Fruit fly (Drosophila melanogaster) whole organism, embryonic: ENCODE results near the gene CG13676.

ENCODE experiments used
- CG10959 ChIP-seq: fragments of 200-800 bp; sonication (Bioruptor generic); IDR thresholded peaks from 2 replicates; pipeline ENCODE4 v1.3.6; 2022; ENCODE audit warnings: missing biosample characterization, missing genetic modification characterization
- CG12391 ChIP-seq: fragments of 200-800 bp; sonication (Bioruptor generic); optimal IDR thresholded peaks from 3 replicates; lab custom pipeline; 2018; ENCODE audit warnings: missing biosample characterization, mild to moderate bottlenecking, missing genetic modification characterization, moderate library complexity
- CG13894 ChIP-seq: fragments of 200-800 bp; sonication (Bioruptor generic); optimal IDR thresholded peaks from 3 replicates; lab custom pipeline; 2018; ENCODE audit warnings: missing biosample characterization, mild to moderate bottlenecking, missing genetic modification characterization, moderate library complexity
- CG14965 ChIP-seq: fragments of 200-800 bp; sonication (Bioruptor generic); optimal IDR thresholded peaks from 2 replicates; lab custom pipeline; 2016; ENCODE audit warnings: missing biosample characterization, missing genetic modification characterization, borderline replicate concordance
- CG1647 ChIP-seq: fragments of 200-800 bp; sonication (Bioruptor generic); optimal IDR thresholded peaks from 3 replicates; lab custom pipeline; 2016; ENCODE audit warnings: missing biosample characterization, missing genetic modification characterization
- CG17912 ChIP-seq: fragments of 200-800 bp; sonication (Bioruptor generic); optimal IDR thresholded peaks from 2 replicates; lab custom pipeline; 2018; ENCODE audit warnings: missing biosample characterization, mild to moderate bottlenecking, missing genetic modification characterization
- CG2120 ChIP-seq: fragments of 200-800 bp; sonication (Bioruptor generic); optimal IDR thresholded peaks from 3 replicates; lab custom pipeline; 2016; ENCODE audit warnings: missing biosample characterization, missing genetic modification characterization
- CG30431 ChIP-seq: fragments of 200-800 bp; sonication (Bioruptor generic); optimal IDR thresholded peaks from 2 replicates; lab custom pipeline; 2017; ENCODE audit warnings: missing biosample characterization, missing genetic modification characterization
- CG3065 ChIP-seq: fragments of 200-800 bp; sonication (Bioruptor generic); optimal IDR thresholded peaks from 2 replicates; lab custom pipeline; 2016; ENCODE audit warnings: missing biosample characterization, missing genetic modification characterization
- CG33213 ChIP-seq: fragments of 200-800 bp; sonication (Bioruptor generic); optimal IDR thresholded peaks from 3 replicates; lab custom pipeline; 2016; ENCODE audit warnings: missing biosample characterization, missing genetic modification characterization
- CG34376 ChIP-seq: fragments of 200-800 bp; sonication (Bioruptor generic); optimal IDR thresholded peaks from 2 replicates; lab custom pipeline; 2018; ENCODE audit warnings: missing biosample characterization, mild to moderate bottlenecking, missing genetic modification characterization
- CG42726 ChIP-seq: fragments of 200-800 bp; sonication (Bioruptor generic); IDR thresholded peaks from 2 replicates; pipeline ENCODE4 v1.3.6; 2022; ENCODE audit warnings: missing biosample characterization, missing genetic modification characterization; ENCODE audit not compliant: partially characterized antibody
- CG6654 ChIP-seq: fragments of 200-800 bp; sonication (Bioruptor generic); optimal IDR thresholded peaks from 2 replicates; lab custom pipeline; 2017; ENCODE audit warnings: missing biosample characterization, mild to moderate bottlenecking, missing genetic modification characterization
- CG6791 ChIP-seq: fragments of 200-800 bp; sonication (Bioruptor generic); IDR thresholded peaks from 3 replicates; pipeline ENCODE4 v1.3.6; 2022; ENCODE audit warnings: missing biosample characterization, missing genetic modification characterization; ENCODE audit not compliant: partially characterized antibody
- CG7271 ChIP-seq: fragments of 200-800 bp; sonication (Bioruptor generic); optimal IDR thresholded peaks from 2 replicates; lab custom pipeline; 2018; ENCODE audit warnings: missing biosample characterization, mild to moderate bottlenecking, missing genetic modification characterization, moderate library complexity
- CG8924 ChIP-seq: fragments of 200-800 bp; optimal IDR thresholded peaks from 3 replicates; lab custom pipeline; 2019; ENCODE audit warnings: missing biosample characterization, mild to moderate bottlenecking, missing genetic modification characterization, moderate library complexity
- CrebB ChIP-seq: fragments of 200-800 bp; sonication (Bioruptor generic); optimal IDR thresholded peaks from 3 replicates; lab custom pipeline; 2018; ENCODE audit warnings: missing biosample characterization, mild to moderate bottlenecking, missing genetic modification characterization
- Dbx ChIP-seq: fragments of 200-800 bp; sonication (Bioruptor generic); IDR thresholded peaks from 3 replicates; pipeline ENCODE4 v1.3.6; 2022; ENCODE audit warnings: missing biosample characterization, missing genetic modification characterization
- Deaf1 ChIP-seq: fragments of 200-800 bp; optimal IDR thresholded peaks from 3 replicates; lab custom pipeline; 2019; ENCODE audit warnings: missing biosample characterization, mild to moderate bottlenecking, missing genetic modification characterization, moderate library complexity
- Dip3 ChIP-seq: fragments of 200-800 bp; sonication (Bioruptor generic); optimal IDR thresholded peaks from 3 replicates; lab custom pipeline; 2016; ENCODE audit warnings: missing biosample characterization, missing genetic modification characterization
- Dll ChIP-seq: fragments of 200-800 bp; sonication (Bioruptor generic); IDR thresholded peaks from 4 replicates; pipeline ENCODE4 v1.3.6; 2022; ENCODE audit warnings: missing biosample characterization, missing genetic modification characterization; ENCODE audit not compliant: partially characterized antibody
- Doc2 ChIP-seq: fragments of 200-800 bp; sonication (Bioruptor generic); IDR thresholded peaks from 2 replicates; pipeline ENCODE4 v1.3.6; 2022; ENCODE audit warnings: missing biosample characterization, missing genetic modification characterization
- H2.0 ChIP-seq: fragments of 200-800 bp; sonication (Bioruptor generic); IDR thresholded peaks from 2 replicates; pipeline ENCODE4 v1.3.6; 2022; ENCODE audit warnings: missing biosample characterization, missing genetic modification characterization
- Kr ChIP-seq: fragments of 200-800 bp; sonication (Bioruptor generic); optimal IDR thresholded peaks from 2 replicates; lab custom pipeline; 2017; ENCODE audit warnings: missing biosample characterization, mild to moderate bottlenecking, missing genetic modification characterization
- Med ChIP-seq: fragments of 200-800 bp; sonication (Bioruptor generic); peaks from one replicate; lab custom pipeline; 2016; ENCODE audit warnings: missing biosample characterization, missing genetic modification characterization, mild to moderate bottlenecking, inconsistent platforms, moderate library complexity
- Meics ChIP-seq: fragments of 200-800 bp; sonication (Bioruptor generic); optimal IDR thresholded peaks from 2 replicates; lab custom pipeline; 2017; ENCODE audit warnings: missing biosample characterization, mild to moderate bottlenecking, missing genetic modification characterization
- Neu2 ChIP-seq: fragments of 200-800 bp; sonication (Bioruptor generic); optimal IDR thresholded peaks from 3 replicates; lab custom pipeline; 2016; ENCODE audit warnings: missing biosample characterization, missing genetic modification characterization, borderline replicate concordance
- Trl ChIP-seq, 3 experiments: fragments of >200 bp in 2 of 3; fragments of 200-800 bp in 1 of 3; sonication (Bioruptor generic) in 1 of 3; optimal IDR thresholded peaks; 2 replicates in 1 of 3; 3 replicates in 2 of 3; lab custom pipeline; 2016 to 2017; ENCODE audit warnings: missing biosample characterization in 1 of 3, missing genetic modification characterization in 1 of 3
- Vsx1 ChIP-seq: fragments of 200-800 bp; sonication (Bioruptor generic); optimal IDR thresholded peaks from 2 replicates; lab custom pipeline; 2017; ENCODE audit warnings: missing biosample characterization, mild to moderate bottlenecking, missing genetic modification characterization, missing genetic modification reagents
- bbx ChIP-seq: fragments of 200-800 bp; sonication (Bioruptor generic); IDR thresholded peaks from 2 replicates; pipeline ENCODE4 v1.3.6; 2022; ENCODE audit warnings: missing biosample characterization, missing genetic modification characterization; ENCODE audit not compliant: partially characterized antibody
- bcd ChIP-seq: fragments of 200-800 bp; sonication (Bioruptor generic); optimal IDR thresholded peaks from 2 replicates; lab custom pipeline; 2017; ENCODE audit warnings: missing biosample characterization, mild to moderate bottlenecking, missing genetic modification characterization
- dan ChIP-seq: fragments of 200-800 bp; sonication (Bioruptor generic); IDR thresholded peaks from 2 replicates; pipeline ENCODE4 v1.3.6; 2022; ENCODE audit warnings: missing biosample characterization, missing genetic modification characterization
- dati ChIP-seq: fragments of 200-800 bp; sonication (Bioruptor generic); IDR thresholded peaks from 2 replicates; pipeline ENCODE4 v1.3.6; 2022; ENCODE audit warnings: missing biosample characterization, missing genetic modification characterization
- fd64A ChIP-seq: fragments of 200-800 bp; sonication (Bioruptor generic); optimal IDR thresholded peaks from 3 replicates; lab custom pipeline; 2018; ENCODE audit warnings: missing biosample characterization, mild to moderate bottlenecking, missing genetic modification characterization
- gt ChIP-seq: fragments of 200-800 bp; sonication (Bioruptor generic); IDR thresholded peaks from 2 replicates; pipeline ENCODE4 v1.3.6; 2022; ENCODE audit warnings: missing biosample characterization, missing genetic modification characterization
- insv ChIP-seq, 2 experiments: fragments of 200-800 bp; sonication (Bioruptor generic); optimal IDR thresholded peaks; 3 replicates each; lab custom pipeline; 2016 to 2018; ENCODE audit warnings: missing biosample characterization in 2 of 2, missing genetic modification characterization in 2 of 2
- lab ChIP-seq: fragments of 200-800 bp; sonication (Bioruptor generic); optimal IDR thresholded peaks from 3 replicates; lab custom pipeline; 2017; ENCODE audit warnings: missing biosample characterization, missing genetic modification characterization, mild to moderate bottlenecking, moderate library complexity, missing genetic modification reagents
- org-1 ChIP-seq: fragments of 200-800 bp; sonication (Bioruptor generic); optimal IDR thresholded peaks from 2 replicates; lab custom pipeline; 2017; ENCODE audit warnings: missing biosample characterization, missing genetic modification characterization
- pb ChIP-seq: fragments of 200-800 bp; sonication (Bioruptor generic); optimal IDR thresholded peaks from 3 replicates; lab custom pipeline; 2016; ENCODE audit warnings: missing biosample characterization, missing genetic modification characterization
- pfk ChIP-seq: fragments of 200-800 bp; sonication (Bioruptor generic); optimal IDR thresholded peaks from 2 replicates; lab custom pipeline; 2018; ENCODE audit warnings: missing biosample characterization, mild to moderate bottlenecking, missing genetic modification characterization, moderate library complexity
- pros ChIP-seq: fragments of 200-800 bp; sonication (Bioruptor generic); optimal IDR thresholded peaks from 3 replicates; lab custom pipeline; 2019; ENCODE audit warnings: missing biosample characterization, mild to moderate bottlenecking, missing genetic modification characterization, moderate library complexity
- tgo ChIP-seq: fragments of 200-800 bp; sonication (Bioruptor generic); IDR thresholded peaks from 3 replicates; pipeline ENCODE4 v1.3.6; 2022; ENCODE audit warnings: missing biosample characterization, missing genetic modification characterization
- tll ChIP-seq, 2 experiments: fragments of 200-800 bp in 1 of 2; fragments of >200 bp in 1 of 2; sonication (Bioruptor generic) in 1 of 2; optimal IDR thresholded peaks; 2 replicates each; lab custom pipeline; 2017 to 2019; ENCODE audit warnings: missing biosample characterization in 2 of 2, missing genetic modification characterization in 2 of 2, mild to moderate bottlenecking in 1 of 2, moderate library complexity in 1 of 2
- tna ChIP-seq: fragments of 200-800 bp; sonication (Bioruptor generic); IDR thresholded peaks from 2 replicates; pipeline ENCODE4 v1.3.6; 2022; ENCODE audit warnings: missing biosample characterization, missing genetic modification characterization; ENCODE audit not compliant: partially characterized antibody
- twi ChIP-seq: fragments of 200-800 bp; optimal IDR thresholded peaks from 2 replicates; lab custom pipeline; 2019; ENCODE audit warnings: missing biosample characterization, mild to moderate bottlenecking, missing genetic modification characterization, moderate library complexity
- vfl ChIP-seq: fragments of 200-800 bp; sonication (Bioruptor generic); optimal IDR thresholded peaks from 2 replicates; lab custom pipeline; 2016; ENCODE audit warnings: missing biosample characterization, missing genetic modification characterization
- vvl ChIP-seq: fragments of 200-800 bp; sonication (Bioruptor generic); IDR thresholded peaks from 2 replicates; pipeline ENCODE4 v1.3.6; 2022; ENCODE audit warnings: missing biosample characterization, missing genetic modification characterization
- zen ChIP-seq: fragments of 200-800 bp; sonication (Bioruptor generic); optimal IDR thresholded peaks from 3 replicates; lab custom pipeline; 2018; ENCODE audit warnings: missing biosample characterization, mild to moderate bottlenecking, missing genetic modification characterization, moderate library complexity
- zfh1 ChIP-seq: fragments of 200-800 bp; sonication (Bioruptor generic); IDR thresholded peaks from 3 replicates; pipeline ENCODE4 v1.3.6; 2022; ENCODE audit warnings: missing biosample characterization, missing genetic modification characterization

Gene CG13676

dm6 chr3L:8096106-8096558 is 55.5 kb downstream of the CG13676 start (continued):
- TF ChIP-seq lab (GFP tag; lab: Kevin White, UChicago) (peak; percentile 96), tgo (peak; percentile 95), CG12391 (tag; lab: Kevin White, UChicago) (peak; percentile 95), CG33213 (peak; percentile 76), CG8924 (tag; lab: Kevin White, UChicago) (peak; percentile 97), Meics (GFP tag; lab: Kevin White, UChicago) (peak; percentile 98), zen (tag; lab: Kevin White, UChicago) (peak; percentile 78), CG7271 (tag; lab: Kevin White, UChicago) (no peak), CG14965 (GFP tag; lab: Kevin White, UChicago) (peak; percentile 7), CG3065 (peak; percentile 82), CG1647 (GFP tag; lab: Kevin White, UChicago) (peak; percentile 81), Doc2 (GFP tag; lab: Robert Waterston, UW) (peak; percentile 83), Dll (GFP tag; lab: Robert Waterston, UW) (no peak), dati (GFP tag; lab: Robert Waterston, UW) (no peak), CrebB (tag; lab: Kevin White, UChicago) (peak; percentile 90), Med (GFP tag; lab: Kevin White, UChicago) (peak; percentile 98), CG10959 (GFP tag; lab: Robert Waterston, UW) (peak; percentile 37; the same call in 1 of the 2 replicates), insv (GFP tag; optimal IDR thresholded peaks at IDR 0.05; lab: Kevin White, UChicago) (peak in 1 of 2 experiments; percentile 72), Vsx1 (GFP tag; lab: Kevin White, UChicago) (peak; percentile 86), dan (GFP tag; lab: Robert Waterston, UW) (no peak), tll (GFP tag; optimal IDR thresholded peaks at IDR 0.05; lab: Kevin White, UChicago) (no peak), org-1 (GFP tag; lab: Kevin White, UChicago) (peak; percentile 95), bbx (GFP tag; lab: Robert Waterston, UW) (no peak; the same call in 1 of the 2 replicates), Trl (optimal IDR thresholded peaks at IDR 0.05; lab: Kevin White, UChicago) (peak in 1 of 2 experiments; percentile 73), Trl (GFP tag; optimal IDR thresholded peaks at IDR 0.05; lab: Kevin White, UChicago) (peak; percentile 72), CG30431 (GFP tag; lab: Kevin White, UChicago) (peak; percentile 77), Deaf1 (tag; lab: Kevin White, UChicago) (peak; percentile 81), vvl (peak; percentile 90), fd64A (GFP tag; lab: Kevin White, UChicago) (peak; percentile 24), CG13894 (tag; lab: Kevin White, UChicago) (peak; percentile 97), CG2120 (GFP tag; lab: Kevin White, UChicago) (peak; percentile 97), vfl (peak; percentile 89), zfh1 (GFP tag; lab: Robert Waterston, UW) (peak; percentile 80; the same call in 2 of the 3 replicates), H2.0 (peak; percentile 90), Neu2 (GFP tag; lab: Kevin White, UChicago) (no peak), CG6791 (GFP tag; lab: Robert Waterston, UW) (no peak), gt (GFP tag; lab: Robert Waterston, UW) (0 out of 2 replicates have a peak, but pooled peaks have one; percentile 47), Dbx (GFP tag; lab: Robert Waterston, UW) (peak; percentile 98), tna (GFP tag; lab: Robert Waterston, UW) (no peak), twi (tag; lab: Kevin White, UChicago) (no peak), CG6654 (GFP tag; lab: Kevin White, UChicago) (peak; percentile 79), CG17912 (GFP tag; lab: Kevin White, UChicago) (peak; percentile 67), Dip3 (peak; percentile 87), pros (no peak), CG34376 (GFP tag; lab: Kevin White, UChicago) (peak; percentile 94), bcd (GFP tag; lab: Kevin White, UChicago) (peak; percentile 97), pb (GFP tag; lab: Kevin White, UChicago) (peak; percentile 60), Kr (GFP tag; lab: Kevin White, UChicago) (no peak), pfk (no peak), CG42726 (GFP tag; lab: Robert Waterston, UW) (no peak)
